Fruit fly (Drosophila melanogaster) whole organism, embryonic: ENCODE results near the gene Phb1.
A peak's percentile ranks its signal among the peaks of the same experiment; 100 is the strongest.

Experiments used
- Ada2b ChIP-seq: fragments of 200-800 bp; sonication (Bioruptor generic); IDR thresholded peaks from 2 replicates; pipeline ENCODE4 v1.3.6; 2022; ENCODE audit warnings: missing biosample characterization, missing genetic modification characterization
- Asciz ChIP-seq: fragments of 200-800 bp; sonication (Bioruptor generic); optimal IDR thresholded peaks from 2 replicates; lab custom pipeline; 2017; ENCODE audit warnings: missing biosample characterization, mild to moderate bottlenecking, missing genetic modification characterization, missing genetic modification reagents
- BtbVII ChIP-seq: fragments of 200-800 bp; sonication (Bioruptor generic); optimal IDR thresholded peaks from 3 replicates; lab custom pipeline; 2017; ENCODE audit warnings: missing biosample characterization, mild to moderate bottlenecking, missing genetic modification characterization
- CG10267 ChIP-seq: fragments of 200-800 bp; sonication (Bioruptor generic); optimal IDR thresholded peaks from 2 replicates; lab custom pipeline; 2018; ENCODE audit warnings: missing biosample characterization, mild to moderate bottlenecking, missing genetic modification characterization, moderate library complexity
- CG11398 ChIP-seq: fragments of 200-800 bp; sonication (Bioruptor generic); optimal IDR thresholded peaks from 2 replicates; lab custom pipeline; 2016; ENCODE audit warnings: missing biosample characterization, missing genetic modification characterization
- CG11695 ChIP-seq: fragments of 200-800 bp; sonication (Bioruptor generic); IDR thresholded peaks from 3 replicates; pipeline ENCODE4 v1.3.6; 2022; ENCODE audit warnings: missing biosample characterization, missing genetic modification characterization
- CG11723 ChIP-seq: fragments of 200-800 bp; sonication (Bioruptor generic); optimal IDR thresholded peaks from 2 replicates; lab custom pipeline; 2017; ENCODE audit warnings: missing biosample characterization, mild to moderate bottlenecking, missing genetic modification characterization
- CG13624 ChIP-seq: fragments of 200-800 bp; sonication (Bioruptor generic); optimal IDR thresholded peaks from 2 replicates; lab custom pipeline; 2016; ENCODE audit warnings: missing biosample characterization, missing genetic modification characterization
- CG14667 ChIP-seq: fragments of 200-800 bp; sonication (Bioruptor generic); IDR thresholded peaks from 2 replicates; pipeline ENCODE4 v1.3.6; 2022; ENCODE audit warnings: missing biosample characterization, missing genetic modification characterization
- CG15479 ChIP-seq: fragments of 200-800 bp; sonication (Bioruptor generic); optimal IDR thresholded peaks from 3 replicates; lab custom pipeline; 2019; ENCODE audit warnings: missing biosample characterization, mild to moderate bottlenecking, missing genetic modification characterization, moderate library complexity
- CG15696 ChIP-seq: fragments of 200-800 bp; sonication (Bioruptor generic); optimal IDR thresholded peaks from 2 replicates; lab custom pipeline; 2019; ENCODE audit warnings: missing biosample characterization, mild to moderate bottlenecking, missing genetic modification characterization, moderate library complexity
- CG1602 ChIP-seq: fragments of 200-800 bp; sonication (Bioruptor generic); optimal IDR thresholded peaks from 3 replicates; lab custom pipeline; 2016; ENCODE audit warnings: missing biosample characterization, missing genetic modification characterization
- CG16815 ChIP-seq: fragments of 200-800 bp; sonication (Bioruptor generic); optimal IDR thresholded peaks from 3 replicates; lab custom pipeline; 2017; ENCODE audit warnings: missing biosample characterization, mild to moderate bottlenecking, missing genetic modification characterization
- CG2875 ChIP-seq: fragments of 200-800 bp; sonication (Bioruptor generic); optimal IDR thresholded peaks from 2 replicates; lab custom pipeline; 2017; ENCODE audit warnings: missing biosample characterization, mild to moderate bottlenecking, missing genetic modification characterization, missing genetic modification reagents
- CG30403 ChIP-seq: fragments of 200-800 bp; sonication (Bioruptor generic); optimal IDR thresholded peaks from 3 replicates; lab custom pipeline; 2016; ENCODE audit warnings: missing biosample characterization, missing genetic modification characterization
- CG34224 ChIP-seq: fragments of 200-800 bp; sonication (Bioruptor generic); IDR thresholded peaks from 3 replicates; pipeline ENCODE4 v1.3.6; 2022; ENCODE audit warnings: missing biosample characterization, missing genetic modification characterization; ENCODE audit not compliant: partially characterized antibody
- CG6654 ChIP-seq: fragments of 200-800 bp; sonication (Bioruptor generic); optimal IDR thresholded peaks from 2 replicates; lab custom pipeline; 2017; ENCODE audit warnings: missing biosample characterization, mild to moderate bottlenecking, missing genetic modification characterization
- CG7556 ChIP-seq: fragments of 200-800 bp; sonication (Bioruptor generic); optimal IDR thresholded peaks from 2 replicates; lab custom pipeline; 2017; ENCODE audit warnings: missing biosample characterization, mild to moderate bottlenecking, missing genetic modification characterization
- CG8290 ChIP-seq, 3 experiments: fragments of 200-800 bp; sonication (Bioruptor generic); optimal IDR thresholded peaks; 2 replicates each; lab custom pipeline; 2016 to 2019; ENCODE audit warnings: missing biosample characterization in 3 of 3, missing genetic modification characterization in 3 of 3, mild to moderate bottlenecking in 2 of 3, moderate library complexity in 1 of 3
- CG9932 ChIP-seq: fragments of 200-800 bp; sonication (Bioruptor generic); IDR thresholded peaks from 2 replicates; pipeline ENCODE4 v1.3.6; 2022; ENCODE audit warnings: missing biosample characterization, missing genetic modification characterization
- CkIIα-i1 ChIP-seq: fragments of 200-800 bp; sonication (Bioruptor generic); IDR thresholded peaks from 2 replicates; pipeline ENCODE4 v1.3.6; 2022; ENCODE audit warnings: missing biosample characterization, missing genetic modification characterization
- Hr3 ChIP-seq: fragments of 200-800 bp; sonication (Bioruptor generic); optimal IDR thresholded peaks from 3 replicates; lab custom pipeline; 2016; ENCODE audit warnings: missing biosample characterization, missing genetic modification characterization
- Hsf ChIP-seq: fragments of 200-800 bp; sonication (Bioruptor generic); optimal IDR thresholded peaks from 3 replicates; lab custom pipeline; 2016; ENCODE audit warnings: missing biosample characterization, missing genetic modification characterization
- Lhr ChIP-seq: fragments of 200-800 bp; sonication (Bioruptor generic); optimal IDR thresholded peaks from 3 replicates; lab custom pipeline; 2017; ENCODE audit warnings: mild to moderate bottlenecking, missing biosample characterization, missing genetic modification reagents, missing genetic modification characterization
- Myb ChIP-seq: fragments of 200-800 bp; sonication (Bioruptor generic); optimal IDR thresholded peaks from 2 replicates; lab custom pipeline; 2016; ENCODE audit warnings: missing biosample characterization, missing genetic modification characterization
- Oli ChIP-seq: fragments of 200-800 bp; sonication (Bioruptor generic); optimal IDR thresholded peaks from 2 replicates; lab custom pipeline; 2018; ENCODE audit warnings: missing biosample characterization, mild to moderate bottlenecking, missing genetic modification characterization, moderate library complexity
- PHDP ChIP-seq: fragments of 200-800 bp; sonication (Bioruptor generic); optimal IDR thresholded peaks from 3 replicates; lab custom pipeline; 2018; ENCODE audit warnings: missing biosample characterization, mild to moderate bottlenecking, missing genetic modification characterization, moderate library complexity
- Rfx ChIP-seq: fragments of 200-800 bp; sonication (Bioruptor generic); IDR thresholded peaks from 2 replicates; pipeline ENCODE4 v1.3.6; 2022; ENCODE audit warnings: missing biosample characterization, missing genetic modification characterization
- Rx ChIP-seq: fragments of 200-800 bp; sonication (Bioruptor generic); IDR thresholded peaks from 2 replicates; pipeline ENCODE4 v1.3.6; 2022; ENCODE audit warnings: missing biosample characterization, missing genetic modification characterization
- az2 ChIP-seq: fragments of 200-800 bp; sonication (Bioruptor generic); optimal IDR thresholded peaks from 3 replicates; lab custom pipeline; 2016; ENCODE audit warnings: missing biosample characterization, missing genetic modification characterization
- ci ChIP-seq: fragments of 200-800 bp; sonication (Bioruptor generic); IDR thresholded peaks from 3 replicates; pipeline ENCODE4 v1.3.6; 2022; ENCODE audit warnings: missing biosample characterization, missing genetic modification characterization
- croc ChIP-seq: fragments of 200-800 bp; sonication (Bioruptor generic); conservative IDR thresholded peaks from 3 replicates; pipeline ENCODE4 v1.3.6; 2022; ENCODE audit warnings: missing biosample characterization, missing genetic modification characterization
- danr ChIP-seq: fragments of 200-800 bp; sonication (Bioruptor generic); IDR thresholded peaks from 2 replicates; pipeline ENCODE4 v1.3.6; 2022; ENCODE audit warnings: missing biosample characterization, missing genetic modification characterization
- dmrt11E ChIP-seq: fragments of 200-800 bp; sonication (Bioruptor generic); optimal IDR thresholded peaks from 3 replicates; lab custom pipeline; 2018; ENCODE audit warnings: missing biosample characterization, mild to moderate bottlenecking, missing genetic modification characterization, moderate library complexity
- fd96Cb ChIP-seq: fragments of 200-800 bp; sonication (Bioruptor generic); optimal IDR thresholded peaks from 2 replicates; lab custom pipeline; 2018; ENCODE audit warnings: missing biosample characterization, mild to moderate bottlenecking, missing genetic modification characterization, moderate library complexity
- fu2 ChIP-seq: fragments of 200-800 bp; sonication (Bioruptor generic); optimal IDR thresholded peaks from 2 replicates; lab custom pipeline; 2016; ENCODE audit warnings: missing biosample characterization, missing genetic modification characterization
- hth ChIP-seq: fragments of >200 bp; optimal IDR thresholded peaks from 2 replicates; lab custom pipeline; 2017; ENCODE audit warnings: inconsistent platforms
- kay ChIP-seq: fragments of 200-800 bp; sonication (Bioruptor generic); optimal IDR thresholded peaks from 2 replicates; lab custom pipeline; 2016; ENCODE audit warnings: missing biosample characterization, missing genetic modification characterization
- ken ChIP-seq: fragments of 200-800 bp; sonication (Bioruptor generic); IDR thresholded peaks from 3 replicates; pipeline ENCODE4 v1.3.6; 2022; ENCODE audit warnings: missing biosample characterization, missing genetic modification characterization
- lilli ChIP-seq: fragments of 200-800 bp; sonication (Bioruptor generic); optimal IDR thresholded peaks from 3 replicates; lab custom pipeline; 2016; ENCODE audit warnings: missing biosample characterization, missing genetic modification characterization
- p53 ChIP-seq: fragments of 200-800 bp; sonication (Bioruptor generic); optimal IDR thresholded peaks from 2 replicates; lab custom pipeline; 2016; ENCODE audit warnings: missing biosample characterization, missing genetic modification characterization
- run ChIP-seq: fragments of 200-800 bp; sonication (Bioruptor generic); optimal IDR thresholded peaks from 3 replicates; lab custom pipeline; 2018; ENCODE audit warnings: missing biosample characterization, mild to moderate bottlenecking, missing genetic modification characterization
- sc ChIP-seq, 3 experiments: fragments of >200 bp in 2 of 3; fragments of 200-800 bp in 1 of 3; sonication (Bioruptor generic) in 1 of 3; optimal IDR thresholded peaks; 2 replicates in 2 of 3; 3 replicates in 1 of 3; lab custom pipeline; 2017; ENCODE audit warnings: mild to moderate bottlenecking in 1 of 3, missing biosample characterization in 1 of 3, missing genetic modification characterization in 1 of 3, missing genetic modification reagents in 1 of 3
- sim ChIP-seq: fragments of 200-800 bp; sonication (Bioruptor generic); IDR thresholded peaks from 2 replicates; pipeline ENCODE4 v1.3.6; 2022; ENCODE audit warnings: missing biosample characterization, missing genetic modification characterization
- slbo ChIP-seq: fragments of 200-800 bp; sonication (Bioruptor generic); IDR thresholded peaks from 2 replicates; pipeline ENCODE4 v1.3.6; 2022; ENCODE audit warnings: missing biosample characterization, missing genetic modification characterization
- vfl ChIP-seq: fragments of 200-800 bp; sonication (Bioruptor generic); optimal IDR thresholded peaks from 2 replicates; lab custom pipeline; 2016; ENCODE audit warnings: missing biosample characterization, missing genetic modification characterization
- wek ChIP-seq: fragments of 200-800 bp; sonication (Bioruptor generic); optimal IDR thresholded peaks from 3 replicates; lab custom pipeline; 2018; ENCODE audit warnings: missing biosample characterization, mild to moderate bottlenecking, missing genetic modification characterization, moderate library complexity
- zfh1 ChIP-seq: fragments of 200-800 bp; sonication (Bioruptor generic); IDR thresholded peaks from 3 replicates; pipeline ENCODE4 v1.3.6; 2022; ENCODE audit warnings: missing biosample characterization, missing genetic modification characterization

The Phb1 gene

DNA sequence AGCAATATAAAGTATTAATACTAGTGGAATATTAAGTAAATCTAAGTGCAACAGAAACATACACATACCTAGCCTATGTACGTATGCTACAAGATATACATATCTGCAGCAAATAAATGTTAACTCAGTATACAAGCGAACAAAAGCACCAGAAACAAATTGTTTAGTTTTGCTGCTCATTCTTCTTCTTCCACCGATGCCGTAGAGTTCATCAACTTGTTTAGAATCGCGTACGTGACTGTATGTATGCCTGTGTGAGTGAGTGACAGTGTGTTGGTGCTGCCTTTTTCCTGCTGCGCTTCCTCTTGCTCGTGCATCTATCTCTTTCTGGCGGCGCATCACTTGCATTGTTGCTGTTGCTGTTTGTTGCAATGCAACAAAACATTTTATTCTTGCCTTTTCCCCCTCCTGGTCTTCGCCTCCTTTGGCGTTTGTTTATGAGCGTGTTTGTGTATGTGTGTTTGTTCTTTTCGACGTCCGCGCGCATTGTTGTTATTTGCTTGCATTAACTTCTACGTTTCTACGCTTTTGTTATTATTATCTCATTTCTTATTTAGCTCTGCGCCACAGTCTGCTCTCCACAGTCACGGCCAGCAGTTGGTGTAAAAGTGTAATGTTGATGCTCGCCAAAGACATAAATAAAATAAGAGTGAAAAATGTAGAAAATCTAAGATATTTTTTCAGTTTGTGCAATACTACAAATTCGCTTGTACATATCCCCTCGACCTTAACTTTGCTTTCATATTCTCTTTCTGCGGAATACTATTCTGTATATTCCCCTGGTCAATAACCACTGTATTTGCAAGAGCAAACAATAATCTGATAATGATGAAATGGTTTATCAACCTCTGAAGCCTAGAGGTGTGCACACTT lies 35.2 kb upstream of the Phb1 start (continued):
- TF ChIP-seq CG15696 (tag; lab: Kevin White, UChicago) (peak; percentile 28), CG34224 (no peak), CG16815 (GFP tag; lab: Kevin White, UChicago) (peak; percentile 19), Rx (GFP tag; lab: Robert Waterston, UW) (0 out of 2 replicates have a peak, but pooled peaks have one; percentile 20), run (tag; lab: Kevin White, UChicago) (no peak), lilli (GFP tag; lab: Kevin White, UChicago) (peak; percentile 53), fu2 (GFP tag; lab: Kevin White, UChicago) (no peak), CG15479 (peak; percentile 71), ken (GFP tag; lab: Robert Waterston, UW) (no peak), CG6654 (peak; percentile 39), Ada2b (peak; percentile 28; the same call in 1 of the 2 replicates), CkIIα-i1 (no peak), sim (no peak), CG11723 (GFP tag; lab: Kevin White, UChicago) (peak; percentile 47), wek (GFP tag; lab: Kevin White, UChicago) (peak; percentile 16), CG14667 (GFP tag; lab: Robert Waterston, UW) (no peak), Lhr (peak; percentile 20), zfh1 (0 out of 3 replicates have a peak, but pooled peaks have one; percentile 37), CG10267 (tag; lab: Kevin White, UChicago) (peak; percentile 11), Hsf (GFP tag; lab: Kevin White, UChicago) (peak; percentile 37), danr (no peak), sc (optimal IDR thresholded peaks at IDR 0.05; lab: Kevin White, UChicago) (no peak), sc (GFP tag; optimal IDR thresholded peaks at IDR 0.05; lab: Kevin White, UChicago) (peak; percentile 13), dmrt11E (tag; lab: Kevin White, UChicago) (peak; percentile 19), slbo (GFP tag; lab: Robert Waterston, UW) (peak; percentile 22; the same call in 1 of the 2 replicates), fd96Cb (tag; lab: Kevin White, UChicago) (peak; percentile 46), kay (GFP tag; lab: Kevin White, UChicago) (no peak), Myb (GFP tag; lab: Kevin White, UChicago) (peak; percentile 7), CG11695 (GFP tag; lab: Robert Waterston, UW) (0 out of 3 replicates have a peak, but pooled peaks have one; percentile 9), CG7556 (GFP tag; lab: Kevin White, UChicago) (peak; percentile 32), CG9932 (GFP tag; lab: Robert Waterston, UW) (peak; percentile 39; the same call in 1 of the 2 replicates), CG1602 (peak; percentile 25), PHDP (peak; percentile 10), CG8290 (GFP tag; optimal IDR thresholded peaks at IDR 0.05; lab: Kevin White, UChicago) (no peak), CG8290 (tag; optimal IDR thresholded peaks at IDR 0.05; lab: Kevin White, UChicago) (peak in 1 of 2 experiments; percentile 27), CG13624 (GFP tag; lab: Kevin White, UChicago) (peak; percentile 14), hth (lab: Kevin White, UChicago) (no peak), CG2875 (GFP tag; lab: Kevin White, UChicago) (peak; percentile 34), ci (GFP tag; lab: Robert Waterston, UW) (0 out of 3 replicates have a peak, but pooled peaks have one; percentile 25), CG30403 (GFP tag; lab: Kevin White, UChicago) (peak; percentile 57), az2 (peak; percentile 32), vfl (GFP tag; lab: Kevin White, UChicago) (peak; percentile 18), Asciz (GFP tag; lab: Kevin White, UChicago) (peak; percentile 16), Rfx (peak; percentile 34; the same call in 1 of the 2 replicates), croc (GFP tag; lab: Robert Waterston, UW) (peak; percentile 45; the same call in 1 of the 3 replicates), p53 (GFP tag; lab: Kevin White, UChicago) (peak; percentile 1), CG11398 (GFP tag; lab: Kevin White, UChicago) (peak; percentile 26), Oli (tag; lab: Kevin White, UChicago) (peak; percentile 23), BtbVII (GFP tag; lab: Kevin White, UChicago) (peak; percentile 39), Hr3 (peak; percentile 24)
